Fruit fly (Drosophila melanogaster) whole organism, embryonic: ENCODE results near the gene CG12951.

Experiments used
- Asciz ChIP-seq: fragments of 200-800 bp; sonication (Bioruptor generic); optimal IDR thresholded peaks from 2 replicates; lab custom pipeline; 2017; ENCODE audit warnings: missing biosample characterization, mild to moderate bottlenecking, missing genetic modification characterization, missing genetic modification reagents
- Atf-2 ChIP-seq: fragments of 200-800 bp; sonication (Bioruptor generic); optimal IDR thresholded peaks from 2 replicates; lab custom pipeline; 2016; ENCODE audit warnings: missing biosample characterization, missing genetic modification characterization
- Awh ChIP-seq: fragments of 200-800 bp; sonication (Bioruptor generic); IDR thresholded peaks from 2 replicates; pipeline ENCODE4, ENCODE4 v1.3.6; 2022; ENCODE audit warnings: missing biosample characterization, missing genetic modification characterization
- Bteb2 ChIP-seq: fragments of 200-800 bp; sonication (Bioruptor generic); optimal IDR thresholded peaks from 2 replicates; lab custom pipeline; 2016; ENCODE audit warnings: missing biosample characterization, missing genetic modification characterization
- CG12104 ChIP-seq: fragments of 200-800 bp; sonication (Bioruptor generic); optimal IDR thresholded peaks from 3 replicates; lab custom pipeline; 2016; ENCODE audit warnings: missing biosample characterization, missing genetic modification characterization
- CG13123 ChIP-seq: fragments of 200-800 bp; sonication (Bioruptor generic); optimal IDR thresholded peaks from 2 replicates; lab custom pipeline; 2016; ENCODE audit warnings: missing biosample characterization, missing genetic modification characterization
- CG13624 ChIP-seq: fragments of 200-800 bp; sonication (Bioruptor generic); optimal IDR thresholded peaks from 2 replicates; lab custom pipeline; 2016; ENCODE audit warnings: missing biosample characterization, missing genetic modification characterization
- CG13894 ChIP-seq: fragments of 200-800 bp; sonication (Bioruptor generic); optimal IDR thresholded peaks from 3 replicates; lab custom pipeline; 2018; ENCODE audit warnings: missing biosample characterization, mild to moderate bottlenecking, missing genetic modification characterization, moderate library complexity
- CG14441 ChIP-seq: fragments of 200-800 bp; sonication (Bioruptor generic); IDR thresholded peaks from 2 replicates; pipeline ENCODE4 v1.3.6; 2022; ENCODE audit warnings: missing biosample characterization, missing genetic modification characterization
- CG15601 ChIP-seq: fragments of 200-800 bp; sonication (Bioruptor generic); optimal IDR thresholded peaks from 3 replicates; lab custom pipeline; 2019; ENCODE audit warnings: missing biosample characterization, mild to moderate bottlenecking, missing genetic modification characterization, moderate library complexity
- CG15696 ChIP-seq: fragments of 200-800 bp; sonication (Bioruptor generic); optimal IDR thresholded peaks from 2 replicates; lab custom pipeline; 2019; ENCODE audit warnings: missing biosample characterization, mild to moderate bottlenecking, missing genetic modification characterization, moderate library complexity
- CG16813 ChIP-seq: fragments of 200-800 bp; sonication (Bioruptor generic); IDR thresholded peaks from 3 replicates; pipeline ENCODE4 v1.3.6; 2022; ENCODE audit warnings: missing biosample characterization, missing genetic modification characterization; ENCODE audit not compliant: partially characterized antibody
- CG17612 ChIP-seq: fragments of 200-800 bp; sonication (Bioruptor generic); IDR thresholded peaks from 2 replicates; pipeline ENCODE4 v1.3.6; 2022; ENCODE audit warnings: missing biosample characterization, missing genetic modification characterization
- CG17912 ChIP-seq: fragments of 200-800 bp; sonication (Bioruptor generic); optimal IDR thresholded peaks from 2 replicates; lab custom pipeline; 2018; ENCODE audit warnings: missing biosample characterization, mild to moderate bottlenecking, missing genetic modification characterization
- CG18599 ChIP-seq: fragments of 200-800 bp; sonication (Bioruptor generic); optimal IDR thresholded peaks from 3 replicates; lab custom pipeline; 2017; ENCODE audit warnings: missing biosample characterization, missing genetic modification characterization, mild to moderate bottlenecking, moderate library complexity, missing genetic modification reagents
- CG30431 ChIP-seq: fragments of 200-800 bp; sonication (Bioruptor generic); optimal IDR thresholded peaks from 2 replicates; lab custom pipeline; 2017; ENCODE audit warnings: missing biosample characterization, missing genetic modification characterization
- CG33213 ChIP-seq: fragments of 200-800 bp; sonication (Bioruptor generic); optimal IDR thresholded peaks from 3 replicates; lab custom pipeline; 2016; ENCODE audit warnings: missing biosample characterization, missing genetic modification characterization
- CG43689 ChIP-seq: fragments of 200-800 bp; sonication (Bioruptor generic); IDR thresholded peaks from 2 replicates; pipeline ENCODE4 v1.3.6; 2022; ENCODE audit warnings: missing biosample characterization, missing genetic modification characterization
- CG4404 ChIP-seq: fragments of 200-800 bp; sonication (Bioruptor generic); IDR thresholded peaks from 2 replicates; pipeline ENCODE4 v1.3.6; 2022; ENCODE audit warnings: missing biosample characterization, missing genetic modification characterization
- CG4424 ChIP-seq: fragments of 200-800 bp; sonication (Bioruptor generic); optimal IDR thresholded peaks from 3 replicates; lab custom pipeline; 2016; ENCODE audit warnings: missing biosample characterization, missing genetic modification characterization
- CG4707 ChIP-seq: fragments of 200-800 bp; sonication (Bioruptor generic); optimal IDR thresholded peaks from 2 replicates; lab custom pipeline; 2018; ENCODE audit warnings: missing biosample characterization, mild to moderate bottlenecking, missing genetic modification characterization, moderate library complexity
- CG5953 ChIP-seq: fragments of 200-800 bp; sonication (Bioruptor generic); IDR thresholded peaks from 2 replicates; pipeline ENCODE4 v1.3.6; 2022; ENCODE audit warnings: missing biosample characterization, missing genetic modification characterization
- CG9437 ChIP-seq: fragments of 200-800 bp; sonication (Bioruptor generic); optimal IDR thresholded peaks from 2 replicates; lab custom pipeline; 2018; ENCODE audit warnings: missing biosample characterization, mild to moderate bottlenecking, missing genetic modification characterization
- CHES-1-like ChIP-seq: fragments of 200-800 bp; sonication (Bioruptor generic); optimal IDR thresholded peaks from 2 replicates; lab custom pipeline; 2016; ENCODE audit warnings: missing biosample characterization, missing genetic modification characterization
- Doc3 ChIP-seq: fragments of 200-800 bp; sonication (Bioruptor generic); IDR thresholded peaks from 3 replicates; pipeline ENCODE4 v1.3.6; 2022; ENCODE audit warnings: missing biosample characterization, missing genetic modification characterization; ENCODE audit not compliant: partially characterized antibody
- H2.0 ChIP-seq: fragments of 200-800 bp; sonication (Bioruptor generic); IDR thresholded peaks from 2 replicates; pipeline ENCODE4 v1.3.6; 2022; ENCODE audit warnings: missing biosample characterization, missing genetic modification characterization
- Hey ChIP-seq: fragments of 200-800 bp; sonication (Bioruptor generic); optimal IDR thresholded peaks from 3 replicates; lab custom pipeline; 2018; ENCODE audit warnings: missing biosample characterization, mild to moderate bottlenecking, missing genetic modification characterization
- Mes4 ChIP-seq: fragments of 200-800 bp; sonication (Bioruptor generic); optimal IDR thresholded peaks from 2 replicates; lab custom pipeline; 2016; ENCODE audit warnings: missing biosample characterization, missing genetic modification characterization
- NC2β ChIP-seq: fragments of 200-800 bp; sonication (Bioruptor generic); optimal IDR thresholded peaks from 2 replicates; lab custom pipeline; 2016; ENCODE audit warnings: missing biosample characterization, missing genetic modification characterization
- Oli ChIP-seq: fragments of 200-800 bp; sonication (Bioruptor generic); optimal IDR thresholded peaks from 2 replicates; lab custom pipeline; 2018; ENCODE audit warnings: missing biosample characterization, mild to moderate bottlenecking, missing genetic modification characterization, moderate library complexity
- Opbp ChIP-seq: fragments of 200-800 bp; sonication (Bioruptor generic); IDR thresholded peaks from 3 replicates; pipeline ENCODE4 v1.3.6; 2022; ENCODE audit warnings: missing biosample characterization, missing genetic modification characterization; ENCODE audit not compliant: partially characterized antibody
- Scr ChIP-seq: fragments of 200-800 bp; sonication (Bioruptor generic); IDR thresholded peaks from 2 replicates; pipeline ENCODE4 v1.3.6; 2022; ENCODE audit warnings: missing biosample characterization, missing genetic modification characterization; ENCODE audit not compliant: partially characterized antibody
- Sry-δ ChIP-seq: fragments of 200-800 bp; sonication (Bioruptor generic); optimal IDR thresholded peaks from 2 replicates; lab custom pipeline; 2016; ENCODE audit warnings: missing biosample characterization, missing genetic modification characterization
- Taf1 ChIP-seq: fragments of 200-800 bp; sonication (Bioruptor generic); IDR thresholded peaks from 2 replicates; pipeline ENCODE4 v1.3.6; 2022; ENCODE audit warnings: missing biosample characterization, missing genetic modification characterization
- Xbp1 ChIP-seq: fragments of 200-800 bp; sonication (Bioruptor generic); optimal IDR thresholded peaks from 3 replicates; lab custom pipeline; 2016; ENCODE audit warnings: missing biosample characterization, mild to moderate bottlenecking, missing genetic modification characterization
- btn ChIP-seq: fragments of 200-800 bp; sonication (Bioruptor generic); optimal IDR thresholded peaks from 2 replicates; lab custom pipeline; 2016; ENCODE audit warnings: missing biosample characterization, missing genetic modification characterization
- crc ChIP-seq: fragments of 200-800 bp; sonication (Bioruptor generic); optimal IDR thresholded peaks from 2 replicates; lab custom pipeline; 2016; ENCODE audit warnings: missing biosample characterization, missing genetic modification characterization
- fd96Cb ChIP-seq: fragments of 200-800 bp; sonication (Bioruptor generic); optimal IDR thresholded peaks from 2 replicates; lab custom pipeline; 2018; ENCODE audit warnings: missing biosample characterization, mild to moderate bottlenecking, missing genetic modification characterization, moderate library complexity
- gcm ChIP-seq: fragments of 200-800 bp; sonication (Bioruptor generic); optimal IDR thresholded peaks from 2 replicates; lab custom pipeline; 2019; ENCODE audit warnings: missing biosample characterization, mild to moderate bottlenecking, missing genetic modification characterization, moderate library complexity
- jigr1 ChIP-seq: fragments of 200-800 bp; sonication (Bioruptor generic); IDR thresholded peaks from 3 replicates; pipeline ENCODE4 v1.3.6; 2022; ENCODE audit warnings: missing biosample characterization, missing genetic modification characterization
- klu ChIP-seq: fragments of 200-800 bp; sonication (Bioruptor generic); IDR thresholded peaks from 2 replicates; pipeline ENCODE4 v1.3.6; 2022; ENCODE audit warnings: missing biosample characterization, missing genetic modification characterization
- nerfin-1 ChIP-seq: fragments of 200-800 bp; sonication (Bioruptor generic); optimal IDR thresholded peaks from 3 replicates; lab custom pipeline; 2019; ENCODE audit warnings: missing biosample characterization, mild to moderate bottlenecking, missing genetic modification characterization, moderate library complexity
- oc ChIP-seq: fragments of 200-800 bp; sonication (Bioruptor generic); optimal IDR thresholded peaks from 2 replicates; lab custom pipeline; 2018; ENCODE audit warnings: missing biosample characterization, mild to moderate bottlenecking, missing genetic modification characterization, moderate library complexity
- pros ChIP-seq: fragments of 200-800 bp; sonication (Bioruptor generic); optimal IDR thresholded peaks from 3 replicates; lab custom pipeline; 2019; ENCODE audit warnings: missing biosample characterization, mild to moderate bottlenecking, missing genetic modification characterization, moderate library complexity
- ranshi ChIP-seq: fragments of 200-800 bp; sonication (Bioruptor generic); IDR thresholded peaks from 2 replicates; pipeline ENCODE4 v1.3.6; 2022; ENCODE audit warnings: missing biosample characterization, missing genetic modification characterization
- seq ChIP-seq: fragments of 200-800 bp; sonication (Bioruptor generic); IDR thresholded peaks from 2 replicates; pipeline ENCODE4 v1.3.6; 2022; ENCODE audit warnings: missing biosample characterization, missing genetic modification characterization
- sug ChIP-seq: fragments of 200-800 bp; optimal IDR thresholded peaks from 2 replicates; lab custom pipeline; 2019; ENCODE audit warnings: missing biosample characterization, mild to moderate bottlenecking, missing genetic modification characterization, moderate library complexity
- vnd ChIP-seq: fragments of 200-800 bp; sonication (Bioruptor generic); IDR thresholded peaks from 3 replicates; pipeline ENCODE4 v1.3.6; 2022; ENCODE audit warnings: missing biosample characterization, missing genetic modification characterization; ENCODE audit not compliant: partially characterized antibody
- z ChIP-seq: fragments of 200-800 bp; sonication (Bioruptor generic); IDR thresholded peaks from 3 replicates; pipeline ENCODE4 v1.3.6; 2022; ENCODE audit warnings: missing biosample characterization, missing genetic modification characterization

Gene CG12951

dm6 chr3R:9340425-9341188 lies 10.5 kb upstream of the CG12951 start (continued):
- TF ChIP-seq CG4404 (GFP tag; lab: Robert Waterston, UW) (peak; percentile 79), Opbp (GFP tag; lab: Robert Waterston, UW) (no peak), oc (tag; lab: Kevin White, UChicago) (peak; percentile 73), sug (tag; lab: Kevin White, UChicago) (peak; percentile 82), nerfin-1 (peak; percentile 83), Doc3 (no peak), vnd (GFP tag; lab: Robert Waterston, UW) (no peak), CG18599 (GFP tag; lab: Kevin White, UChicago) (peak; percentile 91), CG15696 (tag; lab: Kevin White, UChicago) (peak; percentile 85), pros (GFP tag; lab: Kevin White, UChicago) (no peak), Atf-2 (GFP tag; lab: Kevin White, UChicago) (peak; percentile 53), z (no peak; the same call in 2 of the 3 replicates), Xbp1 (GFP tag; lab: Kevin White, UChicago) (peak; percentile 91), fd96Cb (tag; lab: Kevin White, UChicago) (peak; percentile 90), Scr (GFP tag; lab: Robert Waterston, UW) (no peak), NC2β (GFP tag; lab: Kevin White, UChicago) (peak; percentile 41), jigr1 (no peak; the same call in 2 of the 3 replicates), Hey (tag; lab: Kevin White, UChicago) (peak; percentile 32), Awh (GFP tag; lab: Robert Waterston, UW) (peak; percentile 67), CG12104 (GFP tag; lab: Kevin White, UChicago) (peak; percentile 90), CG17612 (GFP tag; lab: Robert Waterston, UW) (peak; percentile 67), Taf1 (GFP tag; lab: Robert Waterston, UW) (peak; percentile 66), CG33213 (GFP tag; lab: Kevin White, UChicago) (peak; percentile 31), CG13123 (peak; percentile 79), CG5953 (GFP tag; lab: Robert Waterston, UW) (no peak), seq (GFP tag; lab: Robert Waterston, UW) (peak; percentile 74), CG4424 (GFP tag; lab: Kevin White, UChicago) (peak; percentile 89), crc (GFP tag; lab: Kevin White, UChicago) (no peak), CG16813 (no peak), CG13894 (tag; lab: Kevin White, UChicago) (peak; percentile 88), CG15601 (tag; lab: Kevin White, UChicago) (peak; percentile 88), CHES-1-like (peak; percentile 61), btn (GFP tag; lab: Kevin White, UChicago) (no peak), CG13624 (GFP tag; lab: Kevin White, UChicago) (peak; percentile 75), CG17912 (peak; percentile 64), CG9437 (GFP tag; lab: Kevin White, UChicago) (peak; percentile 91), Asciz (GFP tag; lab: Kevin White, UChicago) (peak; percentile 84), Bteb2 (GFP tag; lab: Kevin White, UChicago) (peak; percentile 61), CG43689 (GFP tag; lab: Robert Waterston, UW) (no peak), gcm (GFP tag; lab: Kevin White, UChicago) (peak; percentile 88), CG30431 (GFP tag; lab: Kevin White, UChicago) (peak; percentile 80), Sry-δ (peak; percentile 10), Oli (tag; lab: Kevin White, UChicago) (peak; percentile 92), H2.0 (GFP tag; lab: Robert Waterston, UW) (peak; percentile 76), ranshi (0 out of 2 replicates have a peak, but pooled peaks have one; percentile 71), CG4707 (GFP tag; lab: Kevin White, UChicago) (peak; percentile 70), Mes4 (GFP tag; lab: Kevin White, UChicago) (no peak), CG14441 (GFP tag; lab: Robert Waterston, UW) (peak; percentile 81), klu (peak; percentile 72)
